Worm (Caenorhabditis elegans) whole organism, midembryonic: Measurements from ENCODE around the gene srsx-6.

Experiments used
- T22C8.4 ChIP-seq: fragments of 200-800 bp; sonication (Bioruptor generic); IDR thresholded peaks from 2 replicates; pipeline ENCODE4 v1.3.6; 2022; ENCODE audit warnings: missing genetic modification characterization, missing compliant biosample characterization
- cog-1 ChIP-seq: sonication (generic microtip); optimal IDR thresholded peaks from 2 replicates; lab custom pipeline; 2016; ENCODE audit warnings: missing genetic modification characterization, missing compliant biosample characterization
- flt-1 ChIP-seq: fragments of 200-800 bp; sonication (Bioruptor generic); IDR thresholded peaks from 2 replicates; pipeline ENCODE4 v1.3.6; 2022; ENCODE audit warnings: missing genetic modification characterization, missing compliant biosample characterization
- klf-2 ChIP-seq: fragments of 200-800 bp; sonication (Bioruptor generic); conservative IDR thresholded peaks from 2 replicates; pipeline ENCODE4 v1.3.6; 2022; ENCODE audit warnings: missing genetic modification reagents, missing genetic modification characterization, missing compliant biosample characterization
- med-1 ChIP-seq: sonication (generic microtip); optimal IDR thresholded peaks from 2 replicates; lab custom pipeline; 2017; ENCODE audit warnings: missing genetic modification characterization, mild to moderate bottlenecking, missing compliant biosample characterization, antibody characterized with exemption, missing genetic modification reagents; ENCODE audit not compliant: insufficient read depth
- tab-1 ChIP-seq: fragments of 200-800 bp; sonication (Bioruptor generic); IDR thresholded peaks from 2 replicates; pipeline ENCODE4 v1.3.6; 2022; ENCODE audit warnings: missing genetic modification characterization, missing compliant biosample characterization
- ztf-29 ChIP-seq: fragments of 200-800 bp; sonication (Bioruptor generic); IDR thresholded peaks from 2 replicates; pipeline ENCODE4 v1.3.6; 2022; ENCODE audit warnings: missing genetic modification reagents, missing genetic modification characterization, missing compliant biosample characterization

DNA sequence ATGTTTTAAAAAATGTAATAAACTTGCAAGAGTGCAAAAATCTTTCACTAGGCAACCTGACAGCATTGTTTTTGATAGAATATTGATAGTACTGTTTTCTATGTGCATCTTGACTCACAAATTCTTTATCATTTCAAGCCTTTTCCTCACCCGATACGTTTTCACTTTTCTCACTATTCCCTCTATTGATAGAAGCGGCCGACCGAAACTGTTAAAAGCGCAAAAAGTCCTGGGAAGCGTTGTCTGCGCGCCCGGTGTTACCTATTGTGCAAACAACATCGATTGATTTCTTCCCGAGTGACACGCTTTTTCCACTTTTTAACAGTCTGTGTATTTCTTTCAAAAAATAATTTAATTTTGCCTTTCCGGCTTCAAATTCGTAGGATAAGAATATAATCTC lies 38.8 kb upstream of the srsx-6 start:
- TF ChIP-seq med-1 = no peak
- no peak for TF ChIP-seq cog-1
- TF ChIP-seq flt-1 (GFP tag; lab: Robert Waterston, UW) = no peak
- TF ChIP-seq klf-2 (GFP tag; lab: Robert Waterston, UW) = no peak
- no peak for TF ChIP-seq tab-1 (GFP tag; lab: Robert Waterston, UW)
- TF ChIP-seq T22C8.4 (GFP tag; lab: Robert Waterston, UW) = no peak
- TF ChIP-seq ztf-29 (GFP tag; lab: Robert Waterston, UW) = no peak
